Fruit fly (Drosophila melanogaster) whole organism, pupa: ENCODE data around the gene mRpL30.

Experiments used
- CG10348 ChIP-seq: fragments of 200-800 bp; sonication (Bioruptor generic); IDR thresholded peaks from 2 replicates; pipeline ENCODE4 v1.3.6; 2022; ENCODE audit warnings: missing biosample characterization, missing genetic modification characterization
- CG12605 ChIP-seq: fragments of 200-800 bp; sonication (Bioruptor generic); IDR thresholded peaks from 2 replicates; pipeline ENCODE4 v1.3.6; 2022; ENCODE audit warnings: missing biosample characterization, missing genetic modification characterization
- CG13204 ChIP-seq: fragments of 200-800 bp; sonication (Bioruptor generic); optimal IDR thresholded peaks from 2 replicates; lab custom pipeline; 2018; ENCODE audit warnings: missing biosample characterization, mild to moderate bottlenecking, missing genetic modification characterization, moderate library complexity
- CG14655 ChIP-seq: fragments of 200-800 bp; sonication (Bioruptor generic); optimal IDR thresholded peaks from 3 replicates; lab custom pipeline; 2017; ENCODE audit warnings: mild to moderate bottlenecking, missing biosample characterization, missing genetic modification reagents, missing genetic modification characterization
- CG15710 ChIP-seq: fragments of 200-800 bp; sonication (Bioruptor generic); optimal IDR thresholded peaks from 2 replicates; lab custom pipeline; 2018; ENCODE audit warnings: missing biosample characterization, mild to moderate bottlenecking, missing genetic modification characterization, moderate library complexity
- CG17806 ChIP-seq: fragments of 200-800 bp; sonication (Bioruptor generic); optimal IDR thresholded peaks from 2 replicates; lab custom pipeline; 2018; ENCODE audit warnings: missing biosample characterization, mild to moderate bottlenecking, missing genetic modification characterization, moderate library complexity
- CG32121 ChIP-seq: fragments of 200-800 bp; sonication (Bioruptor generic); IDR thresholded peaks from 2 replicates; pipeline ENCODE4 v1.3.6; 2022; ENCODE audit warnings: missing biosample characterization, missing genetic modification characterization
- CG34367 ChIP-seq: fragments of 200-800 bp; sonication (Bioruptor generic); optimal IDR thresholded peaks from 2 replicates; lab custom pipeline; 2018; ENCODE audit warnings: missing biosample characterization, mild to moderate bottlenecking, missing genetic modification characterization
- CG4496 ChIP-seq: fragments of 200-800 bp; sonication (Bioruptor generic); IDR thresholded peaks from 3 replicates; pipeline ENCODE4 v1.3.6; 2022; ENCODE audit warnings: missing biosample characterization, missing genetic modification characterization
- CG8159 ChIP-seq: fragments of 200-800 bp; sonication (Bioruptor generic); optimal IDR thresholded peaks from 3 replicates; lab custom pipeline; 2018; ENCODE audit warnings: missing biosample characterization, mild to moderate bottlenecking, missing genetic modification characterization, moderate library complexity
- CG8301 ChIP-seq: fragments of 200-800 bp; sonication (Bioruptor generic); optimal IDR thresholded peaks from 2 replicates; lab custom pipeline; 2018; ENCODE audit warnings: missing biosample characterization, mild to moderate bottlenecking, missing genetic modification characterization
- CG9948 ChIP-seq: fragments of 200-800 bp; sonication (Bioruptor generic); optimal IDR thresholded peaks from 2 replicates; lab custom pipeline; 2018; ENCODE audit warnings: missing biosample characterization, mild to moderate bottlenecking, missing genetic modification characterization, moderate library complexity
- D1 ChIP-seq: fragments of 200-800 bp; sonication (Bioruptor generic); optimal IDR thresholded peaks from 2 replicates; lab custom pipeline; 2018; ENCODE audit warnings: missing biosample characterization, mild to moderate bottlenecking, missing genetic modification characterization, moderate library complexity
- EcR ChIP-seq: fragments of 200-800 bp; sonication (Bioruptor generic); optimal IDR thresholded peaks from 3 replicates; lab custom pipeline; 2019; ENCODE audit warnings: missing biosample characterization, missing genetic modification characterization, mild to moderate bottlenecking, moderate library complexity, missing genetic modification reagents
- Ets98B ChIP-seq: fragments of 200-800 bp; sonication (Bioruptor generic); IDR thresholded peaks from 2 replicates; pipeline ENCODE4 v1.3.6; 2022; ENCODE audit warnings: missing biosample characterization, missing genetic modification characterization
- Pif1A ChIP-seq: fragments of 200-800 bp; sonication (Bioruptor generic); optimal IDR thresholded peaks from 3 replicates; lab custom pipeline; 2016; ENCODE audit warnings: missing biosample characterization, missing genetic modification characterization
- Pif1B ChIP-seq: fragments of 200-800 bp; sonication (Bioruptor generic); optimal IDR thresholded peaks from 3 replicates; lab custom pipeline; 2016; ENCODE audit warnings: missing biosample characterization, missing genetic modification characterization
- Snoo ChIP-seq: fragments of 200-800 bp; sonication (Bioruptor generic); optimal IDR thresholded peaks from 3 replicates; lab custom pipeline; 2017; ENCODE audit warnings: missing biosample characterization, mild to moderate bottlenecking, missing genetic modification characterization, inconsistent platforms
- fd96Ca ChIP-seq: fragments of 200-800 bp; sonication (Bioruptor generic); IDR thresholded peaks from 3 replicates; pipeline ENCODE4 v1.3.6; 2022; ENCODE audit warnings: missing biosample characterization, missing genetic modification characterization
- gl ChIP-seq: fragments of 200-800 bp; sonication (Bioruptor generic); optimal IDR thresholded peaks from 2 replicates; lab custom pipeline; 2018; ENCODE audit warnings: missing biosample characterization, mild to moderate bottlenecking, missing genetic modification characterization
- rn ChIP-seq: fragments of 200-800 bp; sonication (Bioruptor generic); IDR thresholded peaks from 2 replicates; pipeline ENCODE4 v1.3.6; 2022; ENCODE audit warnings: missing biosample characterization, missing genetic modification characterization

mRpL30 gene

dm6 chrX:4677427-4677826, 29.8 kb downstream of the mRpL30 start:
- TF ChIP-seq EcR (no peak), D1 (no peak), Ets98B (GFP tag; lab: Robert Waterston, UW) (0 out of 2 replicates have a peak, but pooled peaks have one; percentile 13), CG8301 (no peak), Pif1B (GFP tag; lab: Kevin White, UChicago) (peak; percentile 1), CG4496 (peak; percentile 52; the same call in 1 of the 3 replicates), CG15710 (no peak), fd96Ca (no peak)

dm6 chrX:4678146-4678912, 30.7 kb downstream of the mRpL30 start:
- TF ChIP-seq CG34367 (tag; lab: Kevin White, UChicago) = no peak
- TF ChIP-seq EcR = peak; percentile 91

- TF ChIP-seq CG15710 (no peak), Pif1B (GFP tag; lab: Kevin White, UChicago) (no peak), CG4496 (peak; percentile 16; the same call in 1 of the 3 replicates), CG8301 (no peak)
Measured at dm6 chrX:4678913-4679812, 31.5 kb downstream of the mRpL30 start, which contains the start of gene fzr. Gene fzr, minus strand, starts transcription at chrX:4679537.

- no peak for TF ChIP-seq EcR
- no peak for TF ChIP-seq D1
- no peak for TF ChIP-seq gl (tag; lab: Kevin White, UChicago)
- peak; percentile 55 for TF ChIP-seq CG8301
- TF ChIP-seq CG12605 (GFP tag; lab: Robert Waterston, UW) = no peak
- peak; percentile 56 for TF ChIP-seq CG17806 (tag; lab: Kevin White, UChicago)
- peak; percentile 60 for TF ChIP-seq CG32121 (GFP tag; lab: Robert Waterston, UW)
- TF ChIP-seq CG15710 = peak; percentile 44
- peak; percentile 64 for TF ChIP-seq Pif1A
- peak; percentile 51 for TF ChIP-seq CG34367 (tag; lab: Kevin White, UChicago)
- TF ChIP-seq CG9948 (tag; lab: Kevin White, UChicago) = peak; percentile 45
- TF ChIP-seq Snoo (tag; lab: Kevin White, UChicago) = no peak
- TF ChIP-seq Ets98B (GFP tag; lab: Robert Waterston, UW) = peak; percentile 36
- no peak for TF ChIP-seq CG13204 (GFP tag; lab: Kevin White, UChicago)
- TF ChIP-seq fd96Ca = no peak
- no peak for TF ChIP-seq CG10348 (GFP tag; lab: Robert Waterston, UW)
- peak; percentile 60 for TF ChIP-seq CG8159 (tag; lab: Kevin White, UChicago)
- peak; percentile 75 for TF ChIP-seq CG4496
- no peak for TF ChIP-seq rn
- peak; percentile 51 for TF ChIP-seq Pif1B (GFP tag; lab: Kevin White, UChicago)
- peak; percentile 59 for TF ChIP-seq CG14655 (GFP tag; lab: Kevin White, UChicago)
Measured at dm6 chrX:4679813-4680381, 32.2 kb downstream of the mRpL30 start.

dm6 chrX:4684444-4684924, 36.8 kb downstream of the mRpL30 start:
- TF ChIP-seq EcR = peak; percentile 54
- peak; percentile 24 for TF ChIP-seq CG9948 (tag; lab: Kevin White, UChicago)
- TF ChIP-seq CG32121 (GFP tag; lab: Robert Waterston, UW) = peak; percentile 87
- no peak for TF ChIP-seq CG13204 (GFP tag; lab: Kevin White, UChicago)
- peak; percentile 67; the same call in 1 of the 2 replicates for TF ChIP-seq CG12605 (GFP tag; lab: Robert Waterston, UW)
- peak; percentile 62 for TF ChIP-seq Pif1A
- peak; percentile 55 for TF ChIP-seq CG8301
- TF ChIP-seq CG34367 (tag; lab: Kevin White, UChicago) = peak; percentile 34
- peak; percentile 91 for TF ChIP-seq Ets98B (GFP tag; lab: Robert Waterston, UW)
- peak; percentile 94 for TF ChIP-seq fd96Ca
- TF ChIP-seq CG4496 = peak; percentile 94
- TF ChIP-seq Pif1B (GFP tag; lab: Kevin White, UChicago) = peak; percentile 33
- peak; percentile 69 for TF ChIP-seq CG8159 (tag; lab: Kevin White, UChicago)
- TF ChIP-seq gl (tag; lab: Kevin White, UChicago) = peak; percentile 36
- TF ChIP-seq rn = peak; percentile 62
- no peak for TF ChIP-seq CG10348 (GFP tag; lab: Robert Waterston, UW)
- peak; percentile 81 for TF ChIP-seq Snoo (tag; lab: Kevin White, UChicago)
- TF ChIP-seq CG14655 (GFP tag; lab: Kevin White, UChicago) = peak; percentile 67
- no peak for TF ChIP-seq D1
- TF ChIP-seq CG15710 = peak; percentile 63
- peak; percentile 52 for TF ChIP-seq CG17806 (tag; lab: Kevin White, UChicago)

- peak; percentile 69 for TF ChIP-seq Snoo (tag; lab: Kevin White, UChicago)
- no peak for TF ChIP-seq CG10348 (GFP tag; lab: Robert Waterston, UW)
- TF ChIP-seq CG15710 = peak; percentile 70
- TF ChIP-seq CG13204 (GFP tag; lab: Kevin White, UChicago) = peak; percentile 78
- TF ChIP-seq EcR = no peak
- peak; percentile 64 for TF ChIP-seq CG9948 (tag; lab: Kevin White, UChicago)
- TF ChIP-seq Pif1B (GFP tag; lab: Kevin White, UChicago) = peak; percentile 81
- TF ChIP-seq CG17806 (tag; lab: Kevin White, UChicago) = peak; percentile 40
- TF ChIP-seq Pif1A = peak; percentile 73
- no peak for TF ChIP-seq D1
- TF ChIP-seq CG12605 (GFP tag; lab: Robert Waterston, UW) = peak; percentile 91
- peak; percentile 81 for TF ChIP-seq CG32121 (GFP tag; lab: Robert Waterston, UW)
- TF ChIP-seq CG8159 (tag; lab: Kevin White, UChicago) = peak; percentile 60
- peak; percentile 72 for TF ChIP-seq CG8301
- TF ChIP-seq CG4496 = peak; percentile 91
- TF ChIP-seq rn = peak; percentile 70
- peak; percentile 69; the same call in 2 of the 3 replicates for TF ChIP-seq fd96Ca
- peak; percentile 88 for TF ChIP-seq CG14655 (GFP tag; lab: Kevin White, UChicago)
- TF ChIP-seq Ets98B (GFP tag; lab: Robert Waterston, UW) = peak; percentile 72
- peak; percentile 77 for TF ChIP-seq gl (tag; lab: Kevin White, UChicago)
- TF ChIP-seq CG34367 (tag; lab: Kevin White, UChicago) = peak; percentile 80
Measured at dm6 chrX:4686150-4686549, 38.5 kb downstream of the mRpL30 start.
